Worm (Caenorhabditis elegans) whole organism, late embryonic: Measurements from ENCODE around the gene vha-15.

Experiments
- K02D7.2 ChIP-seq: sonication (generic microtip); optimal IDR thresholded peaks from 2 replicates; lab custom pipeline; 2017; ENCODE audit warnings: mild to moderate bottlenecking, missing genetic modification characterization, missing compliant biosample characterization
- ceh-22 ChIP-seq: sonication (generic microtip); optimal IDR thresholded peaks from 2 replicates; lab custom pipeline; 2017; ENCODE audit warnings: missing biosample characterization, missing genetic modification characterization
- ceh-24 ChIP-seq: sonication (generic microtip); optimal IDR thresholded peaks from 2 replicates; lab custom pipeline; 2016; ENCODE audit warnings: mild to moderate bottlenecking, missing genetic modification characterization, missing compliant biosample characterization
- ceh-9 ChIP-seq: sonication (generic microtip); optimal IDR thresholded peaks from 2 replicates; lab custom pipeline; 2016; ENCODE audit warnings: mild to moderate bottlenecking, missing genetic modification characterization, inconsistent platforms, missing compliant biosample characterization
- fkh-10 ChIP-seq: fragments of 150-350 bp; optimal IDR thresholded peaks from 2 replicates; lab custom pipeline; 2014; ENCODE audit warnings: missing biosample characterization, missing genetic modification reagents, missing genetic modification characterization
- mec-3 ChIP-seq: sonication (generic microtip); optimal IDR thresholded peaks from 2 replicates; lab custom pipeline; 2016; ENCODE audit warnings: borderline replicate concordance, missing genetic modification characterization, missing compliant biosample characterization

DNA sequence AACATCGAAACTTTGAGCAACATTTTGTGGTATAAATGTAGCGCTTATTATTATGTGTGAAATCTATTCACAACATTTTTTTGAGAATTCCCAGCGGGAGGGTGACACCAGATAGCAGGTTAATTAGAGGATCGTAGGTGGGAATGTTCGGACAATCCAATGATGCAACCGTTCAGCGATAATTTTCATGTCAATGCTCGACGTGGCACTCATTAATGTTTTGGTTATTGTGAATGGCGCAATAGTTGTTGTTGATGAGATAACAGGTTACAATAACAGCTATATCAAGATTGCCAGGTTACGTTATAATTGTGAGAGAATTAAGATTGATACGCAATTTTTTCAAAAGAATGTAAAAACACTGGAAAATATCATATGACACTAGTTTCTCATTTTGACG is 6.4 kb upstream of the vha-15 start:
- TF ChIP-seq ceh-24 (tag; lab: Kevin White, UChicago) (no peak), fkh-10 (GFP tag; lab: Kevin White, UChicago) (no peak), ceh-9 (tag; lab: Kevin White, UChicago) (no peak), K02D7.2 (no peak), ceh-22 (tag; lab: Kevin White, UChicago) (no peak), mec-3 (no peak)
